Fruit fly (Drosophila melanogaster): ENCODE results near the gene CG42394.
A peak's percentile ranks its signal among the peaks of the same experiment; 100 is the strongest.

The CG42394 gene

DNA sequence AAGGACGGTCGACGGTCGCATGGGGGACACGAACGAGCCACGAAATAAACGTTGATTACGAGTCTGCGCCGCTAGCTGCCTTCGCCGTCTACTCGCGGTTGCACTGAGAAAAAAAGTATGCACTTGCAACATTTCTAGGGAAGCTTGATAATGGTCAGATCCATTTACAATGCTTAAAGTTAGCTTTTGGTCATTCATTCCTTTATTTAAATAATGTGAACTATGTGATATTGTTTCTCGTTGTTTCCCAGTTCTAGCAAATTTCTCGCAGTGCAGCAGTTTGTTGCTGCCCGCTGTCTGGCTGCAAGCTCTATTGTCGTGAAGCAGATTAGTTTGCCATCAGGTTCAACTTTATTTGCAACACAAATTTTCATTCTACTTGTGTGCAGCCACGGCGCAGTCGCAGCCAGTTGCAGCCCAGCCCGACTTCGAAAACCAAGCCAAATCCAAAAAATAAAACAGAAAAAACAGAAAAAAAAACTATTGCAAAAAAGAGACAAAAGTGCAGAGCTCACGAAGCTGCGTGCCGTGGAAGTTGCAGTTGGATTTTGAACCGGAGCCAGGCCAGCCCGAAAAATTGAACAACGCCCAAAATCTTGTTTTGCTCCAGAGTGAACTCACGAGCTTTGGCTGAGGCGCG is 17.0 kb upstream of the CG42394 start (continued):
- no peak for TF ChIP-seq zen (tag; optimal IDR thresholded peaks at IDR 0.05)
- no peak for TF ChIP-seq CG6654 (GFP tag; optimal IDR thresholded peaks at IDR 0.05)
- TF ChIP-seq gro (GFP tag; optimal IDR thresholded peaks at IDR 0.05), result no peak
- TF ChIP-seq Gsc (GFP tag; IDR thresholded peaks at IDR 0.05), result peak; percentile 9; the same call in 1 of the 2 replicates
- TF ChIP-seq onecut (GFP tag; IDR thresholded peaks at IDR 0.05), result no peak
- peak; percentile 59 for TF ChIP-seq Med (GFP tag)
- TF ChIP-seq phol (tag; optimal IDR thresholded peaks at IDR 0.05), result peak; percentile 35
- TF ChIP-seq Asciz (GFP tag; optimal IDR thresholded peaks at IDR 0.05), result no peak
- no peak for TF ChIP-seq NfI (GFP tag; optimal IDR thresholded peaks at IDR 0.05)
- TF ChIP-seq cad (GFP tag; optimal IDR thresholded peaks at IDR 0.05), result no peak
- TF ChIP-seq tap (tag; optimal IDR thresholded peaks at IDR 0.05), result no peak
- no peak for TF ChIP-seq danr (GFP tag; IDR thresholded peaks at IDR 0.05)
- no peak for TF ChIP-seq crp (GFP tag; optimal IDR thresholded peaks at IDR 0.05)
- TF ChIP-seq CG16779 (GFP tag; IDR thresholded peaks at IDR 0.05), result no peak
- no peak for TF ChIP-seq bowl (GFP tag; IDR thresholded peaks at IDR 0.05)
- TF ChIP-seq CG8478 (optimal IDR thresholded peaks at IDR 0.05), result no peak
- no peak for TF ChIP-seq CG11093 (GFP tag; IDR thresholded peaks at IDR 0.05)
- TF ChIP-seq CG1602 (GFP tag; optimal IDR thresholded peaks at IDR 0.05), result no peak
- TF ChIP-seq Antp (GFP tag; optimal IDR thresholded peaks at IDR 0.05), result peak; percentile 7
- no peak for TF ChIP-seq ab (GFP tag; optimal IDR thresholded peaks at IDR 0.05)
- TF ChIP-seq ase (GFP tag; IDR thresholded peaks at IDR 0.05), result 0 out of 3 replicates have a peak, but pooled peaks have one; percentile 17
- TF ChIP-seq CG6854 (GFP tag; optimal IDR thresholded peaks at IDR 0.05), result no peak
- no peak for TF ChIP-seq Hmx (GFP tag; optimal IDR thresholded peaks at IDR 0.05)
- TF ChIP-seq zen2 (GFP tag; IDR thresholded peaks at IDR 0.05; ENCODE audit: partially characterized antibody), result no peak
- TF ChIP-seq CG5180 (GFP tag; optimal IDR thresholded peaks at IDR 0.05), result no peak
- no peak for TF ChIP-seq CG17802 (tag; optimal IDR thresholded peaks at IDR 0.05)
- no peak for TF ChIP-seq CG5245 (GFP tag; optimal IDR thresholded peaks at IDR 0.05)
- TF ChIP-seq CG10366 (GFP tag; IDR thresholded peaks at IDR 0.05), result no peak
- TF ChIP-seq bsh (GFP tag; optimal IDR thresholded peaks at IDR 0.05), result peak in 1 of 2 experiments; percentile 67
- no peak for TF ChIP-seq D (optimal IDR thresholded peaks at IDR 0.05)
- TF ChIP-seq D (GFP tag; optimal IDR thresholded peaks at IDR 0.05), result no peak
- TF ChIP-seq Ada2b (GFP tag; IDR thresholded peaks at IDR 0.05), result 0 out of 2 replicates have a peak, but pooled peaks have one; percentile 14
- no peak for TF ChIP-seq CG14710 (tag; optimal IDR thresholded peaks at IDR 0.05)
- TF ChIP-seq fru (optimal IDR thresholded peaks at IDR 0.05), result no peak
- peak; percentile 32; the same call in 1 of the 2 replicates for TF ChIP-seq CG6689 (GFP tag; IDR thresholded peaks at IDR 0.05)
- no peak for TF ChIP-seq CG12155 (GFP tag; optimal IDR thresholded peaks at IDR 0.05)
- no peak for TF ChIP-seq Poxn (GFP tag; IDR thresholded peaks at IDR 0.05)
- TF ChIP-seq CG8290 (GFP tag; optimal IDR thresholded peaks at IDR 0.05), result no peak
- no peak for TF ChIP-seq CG8290 (tag; optimal IDR thresholded peaks at IDR 0.05)
- TF ChIP-seq CG33213 (GFP tag; optimal IDR thresholded peaks at IDR 0.05), result no peak
- TF ChIP-seq dmrt99B (tag; optimal IDR thresholded peaks at IDR 0.05), result peak; percentile 42

DNA sequence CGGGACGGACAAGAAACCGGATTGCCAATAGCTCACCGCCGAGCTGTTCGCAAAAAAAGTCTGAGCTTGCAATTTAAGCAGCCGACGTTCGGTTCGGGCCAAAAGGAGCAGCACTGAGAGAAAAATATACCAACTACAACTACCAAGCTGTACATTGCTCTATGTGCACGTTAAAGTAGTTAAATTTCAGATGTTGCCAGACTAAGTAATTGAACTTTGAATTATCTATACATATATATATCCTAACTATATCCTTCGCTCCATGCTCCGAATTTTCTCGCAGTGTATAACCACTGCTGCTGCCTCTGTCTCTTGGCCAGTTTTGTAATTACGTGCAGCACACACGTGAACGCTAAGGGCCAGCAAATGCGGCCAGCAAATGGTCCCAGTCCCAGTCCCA is 14.7 kb upstream of the CG42394 start:
- peak; percentile 96 for TF ChIP-seq lbe (GFP tag; optimal IDR thresholded peaks at IDR 0.05)
- no peak for TF ChIP-seq prd (optimal IDR thresholded peaks at IDR 0.05)
- peak; percentile 60; the same call in 2 of the 3 replicates for TF ChIP-seq prd (GFP tag; IDR thresholded peaks at IDR 0.05)
- peak; percentile 91 for TF ChIP-seq nom (GFP tag; optimal IDR thresholded peaks at IDR 0.05)
- no peak for TF ChIP-seq CG4820 (GFP tag; optimal IDR thresholded peaks at IDR 0.05)
- TF ChIP-seq CG1603 (tag; optimal IDR thresholded peaks at IDR 0.05), result peak; percentile 25
- peak; percentile 19 for TF ChIP-seq Ets65A (GFP tag)
- TF ChIP-seq corto (GFP tag; optimal IDR thresholded peaks at IDR 0.05), result peak; percentile 97
- TF ChIP-seq Drgx (GFP tag; IDR thresholded peaks at IDR 0.05), result peak; percentile 96
- no peak for TF ChIP-seq disco-r (GFP tag; optimal IDR thresholded peaks at IDR 0.05)
- TF ChIP-seq Med (GFP tag), result peak; percentile 28
- TF ChIP-seq CG11093 (GFP tag; IDR thresholded peaks at IDR 0.05), result peak; percentile 16; the same call in 1 of the 3 replicates
- no peak for TF ChIP-seq sim (GFP tag; IDR thresholded peaks at IDR 0.05)
- peak in 1 of 2 experiments; percentile 93 for TF ChIP-seq bsh (GFP tag; optimal IDR thresholded peaks at IDR 0.05)

All from whole organism, embryonic.